Fruit fly (Drosophila melanogaster) Kc167 (cell line): ENCODE results near the gene Usp5.

Source experiments
- Myc ChIP-seq: fragments of >200 bp; optimal IDR thresholded peaks from 2 replicates; lab custom pipeline; 2017; ENCODE audit warnings: missing external identifiers
- h ChIP-seq: fragments of >200 bp; optimal IDR thresholded peaks from 3 replicates; lab custom pipeline; 2018; ENCODE audit warnings: missing external identifiers
- ttk ChIP-seq: sonication (Bioruptor generic); optimal IDR thresholded peaks from 2 replicates; lab custom pipeline; 2017; ENCODE audit warnings: missing external identifiers

DNA sequence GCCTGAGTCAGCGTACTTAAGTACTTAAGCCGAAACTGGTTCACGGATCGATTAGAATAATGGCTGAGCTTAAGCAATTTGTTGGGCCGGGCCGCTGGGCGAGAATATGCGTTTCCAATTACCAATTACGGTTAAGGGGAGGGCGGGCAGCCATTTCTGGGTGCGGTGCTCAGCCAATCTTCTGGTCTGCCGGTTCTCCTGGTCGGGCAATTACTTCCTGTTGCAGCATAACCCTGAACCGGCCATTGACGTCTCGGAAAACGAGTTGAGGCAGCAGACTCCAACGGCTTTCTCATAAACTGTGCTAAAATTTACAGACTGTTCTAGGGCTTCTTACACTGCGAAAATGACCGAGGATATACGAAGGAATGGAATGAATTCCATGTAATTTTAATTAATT lies 47.0 kb downstream of the Usp5 start:
- TF ChIP-seq Myc (no peak), h (lab: Kevin White, UChicago) (no peak), ttk (lab: Kevin White, UChicago) (no peak)
